Worm (Caenorhabditis elegans) whole organism, L4 larva: Measurements from ENCODE around the gene nhr-105.

Experiments
- dpl-1 ChIP-seq: fragments of 150-350 bp; optimal IDR thresholded peaks from 2 replicates; lab custom pipeline; 2014; ENCODE audit warnings: missing biosample characterization, missing genetic modification reagents, missing genetic modification characterization
- hlh-30 ChIP-seq: sonication (generic microtip); optimal IDR thresholded peaks from 2 replicates; lab custom pipeline; 2017; ENCODE audit warnings: antibody characterized with exemption, mild to moderate bottlenecking, missing genetic modification characterization, missing compliant biosample characterization; ENCODE audit not compliant: insufficient read depth
- hmg-1.1 ChIP-seq: fragments of 200-800 bp; sonication (Bioruptor generic); IDR thresholded peaks from 2 replicates; pipeline ENCODE4 v1.3.6; 2022; ENCODE audit warnings: missing genetic modification reagents, missing genetic modification characterization, missing compliant biosample characterization
- nhr-10 ChIP-seq: fragments of 150-350 bp; optimal IDR thresholded peaks from 2 replicates; lab custom pipeline; 2014; ENCODE audit warnings: missing biosample characterization, missing genetic modification characterization
- nhr-237 ChIP-seq: sonication (generic microtip); optimal IDR thresholded peaks from 2 replicates; lab custom pipeline; 2017; ENCODE audit warnings: missing biosample characterization, missing genetic modification characterization
- nhr-77 ChIP-seq: fragments of 150-350 bp; optimal IDR thresholded peaks from 2 replicates; lab custom pipeline; 2014; ENCODE audit warnings: missing biosample characterization, missing genetic modification characterization
- pha-4 ChIP-seq, 2 experiments: fragments of 150-350 bp in 1 of 2; fragments of 200-800 bp in 1 of 2; sonication (Bioruptor generic) in 1 of 2; IDR thresholded peaks in 1 of 2; optimal IDR thresholded peaks in 1 of 2; 2 replicates each; pipeline versions ENCODE4 v1.3.6 to Lab custom; 2014 to 2022; ENCODE audit warnings: missing genetic modification characterization in 2 of 2, missing genetic modification reagents in 2 of 2, missing biosample characterization in 1 of 2, missing compliant biosample characterization in 1 of 2
- pqm-1 ChIP-seq: sonication (generic microtip); optimal IDR thresholded peaks from 2 replicates; lab custom pipeline; 2017; ENCODE audit warnings: missing biosample characterization, missing genetic modification characterization
- unc-62 ChIP-seq, 3 experiments: fragments of 150-350 bp in 1 of 3; sonication (generic microtip); optimal IDR thresholded peaks in 2 of 3; peaks in 1 of 3; 1 replicate in 1 of 3; 2 replicates in 2 of 3; lab custom pipeline; 2014 to 2017; ENCODE audit warnings: missing biosample characterization in 3 of 3, missing genetic modification characterization in 3 of 3, missing genetic modification reagents in 3 of 3, missing genotype in 1 of 3

- TF ChIP-seq pqm-1 (tag; lab: Kevin White, UChicago) (no peak), pha-4 (GFP tag; IDR thresholded peaks at IDR 0.05; lab: Robert Waterston, UW) (no peak), pha-4 (tag; optimal IDR thresholded peaks at IDR 0.05; lab: Kevin White, UChicago) (no peak), nhr-237 (no peak), nhr-77 (tag; lab: Kevin White, UChicago) (no peak), hmg-1.1 (no peak), unc-62 (GFP tag; optimal IDR thresholded peaks at IDR 0.05 in 1 of 2; lab: Kevin White, UChicago) (no peak), unc-62 (tag; optimal IDR thresholded peaks at IDR 0.05; lab: Kevin White, UChicago) (no peak), nhr-10 (no peak), hlh-30 (tag; lab: Kevin White, UChicago) (no peak), dpl-1 (GFP tag; lab: Kevin White, UChicago) (no peak)
Measured at ce11 chrIV:7009531-7009930, 40.4 kb upstream of the nhr-105 start, which contains the start of gene C25A8.2.
